Fruit fly (Drosophila melanogaster): Measurements from ENCODE around the gene CG17199.
A peak's percentile ranks its signal among the peaks of the same experiment; 100 is the strongest.

The CG17199 gene

dm6 chr3R:20209691-20210090, at the start of gene CG17199:
CG17199 (minus strand) TSS chr3R:20209791.
- TF ChIP-seq CG7045 (GFP tag; optimal IDR thresholded peaks at IDR 0.05): no peak
- TF ChIP-seq kay (GFP tag; ENCODE audit: borderline replicate concordance): no peak
- no peak for TF ChIP-seq CG12768 (GFP tag; optimal IDR thresholded peaks at IDR 0.05)
- no peak for TF ChIP-seq cnc (optimal IDR thresholded peaks at IDR 0.05)
- no peak for TF ChIP-seq CG7101 (tag; optimal IDR thresholded peaks at IDR 0.05)
- TF ChIP-seq CG1620 (GFP tag; optimal IDR thresholded peaks at IDR 0.05): no peak
- no peak for TF ChIP-seq toe (GFP tag; optimal IDR thresholded peaks at IDR 0.05)

DNA sequence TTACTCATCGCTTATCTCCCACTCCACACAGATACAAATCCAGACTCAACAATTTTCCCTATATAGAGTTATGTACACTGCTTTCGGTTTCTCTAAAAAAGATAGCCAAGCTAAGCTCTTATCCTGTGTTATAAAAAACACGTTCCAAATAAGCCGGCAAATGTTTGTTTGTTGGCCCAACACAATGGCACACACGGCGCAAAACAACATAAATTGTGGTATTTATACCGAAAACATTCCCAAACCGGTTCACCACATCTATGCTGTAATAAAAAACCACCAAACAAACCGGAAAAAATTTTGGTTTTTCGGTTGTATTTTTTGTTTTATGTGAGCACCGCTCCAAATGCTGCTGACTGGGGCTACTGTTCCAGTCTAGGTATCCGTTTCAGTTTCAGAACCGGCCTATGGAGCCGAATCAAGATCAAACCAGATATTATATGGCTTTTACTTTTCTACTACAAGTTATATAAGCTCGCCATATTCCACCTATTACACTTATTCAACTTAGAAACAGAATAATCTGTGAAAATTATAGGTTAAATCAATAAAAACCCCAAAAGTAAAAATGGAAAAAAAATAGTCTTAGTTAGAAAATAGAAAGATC, 49.3 kb upstream of the CG17199 start:
- TF ChIP-seq kay (GFP tag; ENCODE audit: borderline replicate concordance) (no peak), Clk (GFP tag; optimal IDR thresholded peaks at IDR 0.05) (no peak), Crg-1 (GFP tag; optimal IDR thresholded peaks at IDR 0.05) (no peak), CG12768 (GFP tag; optimal IDR thresholded peaks at IDR 0.05) (no peak), toe (GFP tag; optimal IDR thresholded peaks at IDR 0.05) (no peak)

DNA sequence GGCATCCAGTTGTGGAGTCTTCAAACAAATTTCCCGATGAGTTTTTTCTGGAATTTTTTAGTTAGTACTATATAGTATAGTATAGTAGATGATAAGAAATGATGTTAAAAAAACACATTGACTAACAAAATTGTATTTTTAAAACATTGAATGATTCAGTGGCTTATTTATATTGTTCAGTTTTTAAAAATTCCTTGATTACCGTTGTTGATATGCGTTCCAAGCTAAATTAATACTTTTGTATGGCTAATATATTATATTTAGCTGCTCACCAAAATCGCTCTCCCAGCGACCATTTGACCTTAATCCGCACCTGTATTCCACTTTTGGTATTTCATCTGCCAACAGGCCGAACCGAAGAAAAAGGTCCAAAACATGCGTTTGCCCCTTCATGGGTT, 48.3 kb upstream of the CG17199 start:
- TF ChIP-seq kay (GFP tag; ENCODE audit: borderline replicate concordance): peak; percentile 67
- TF ChIP-seq toe (GFP tag; optimal IDR thresholded peaks at IDR 0.05): no peak

- TF ChIP-seq cic (GFP tag; optimal IDR thresholded peaks at IDR 0.05) (peak; percentile 69), tj (GFP tag; optimal IDR thresholded peaks at IDR 0.05) (no peak), CG14711 (tag; optimal IDR thresholded peaks at IDR 0.05) (no peak)
Observed at dm6 chr3R:20257180-20257936, 47.8 kb upstream of the CG17199 start.

- TF ChIP-seq bab1 (GFP tag; optimal IDR thresholded peaks at IDR 0.05): no peak
- TF ChIP-seq Mnt (GFP tag; optimal IDR thresholded peaks at IDR 0.05): no peak
- no peak for TF ChIP-seq tj (GFP tag; optimal IDR thresholded peaks at IDR 0.05)
- TF ChIP-seq CG14711 (tag; optimal IDR thresholded peaks at IDR 0.05): no peak
- TF ChIP-seq CG11617 (GFP tag; optimal IDR thresholded peaks at IDR 0.05): no peak
- TF ChIP-seq Hr96 (GFP tag; optimal IDR thresholded peaks at IDR 0.05): no peak
- TF ChIP-seq kay (GFP tag; ENCODE audit: borderline replicate concordance): no peak
- no peak for TF ChIP-seq toe (GFP tag; optimal IDR thresholded peaks at IDR 0.05)
- no peak for TF ChIP-seq CG12768 (GFP tag; optimal IDR thresholded peaks at IDR 0.05)
- TF ChIP-seq CG33017 (tag; optimal IDR thresholded peaks at IDR 0.05): no peak
- TF ChIP-seq CG7101 (tag; optimal IDR thresholded peaks at IDR 0.05): no peak
- TF ChIP-seq cic (GFP tag; optimal IDR thresholded peaks at IDR 0.05): no peak
Observed at dm6 chr3R:20256278-20256979, 46.8 kb upstream of the CG17199 start.

DNA sequence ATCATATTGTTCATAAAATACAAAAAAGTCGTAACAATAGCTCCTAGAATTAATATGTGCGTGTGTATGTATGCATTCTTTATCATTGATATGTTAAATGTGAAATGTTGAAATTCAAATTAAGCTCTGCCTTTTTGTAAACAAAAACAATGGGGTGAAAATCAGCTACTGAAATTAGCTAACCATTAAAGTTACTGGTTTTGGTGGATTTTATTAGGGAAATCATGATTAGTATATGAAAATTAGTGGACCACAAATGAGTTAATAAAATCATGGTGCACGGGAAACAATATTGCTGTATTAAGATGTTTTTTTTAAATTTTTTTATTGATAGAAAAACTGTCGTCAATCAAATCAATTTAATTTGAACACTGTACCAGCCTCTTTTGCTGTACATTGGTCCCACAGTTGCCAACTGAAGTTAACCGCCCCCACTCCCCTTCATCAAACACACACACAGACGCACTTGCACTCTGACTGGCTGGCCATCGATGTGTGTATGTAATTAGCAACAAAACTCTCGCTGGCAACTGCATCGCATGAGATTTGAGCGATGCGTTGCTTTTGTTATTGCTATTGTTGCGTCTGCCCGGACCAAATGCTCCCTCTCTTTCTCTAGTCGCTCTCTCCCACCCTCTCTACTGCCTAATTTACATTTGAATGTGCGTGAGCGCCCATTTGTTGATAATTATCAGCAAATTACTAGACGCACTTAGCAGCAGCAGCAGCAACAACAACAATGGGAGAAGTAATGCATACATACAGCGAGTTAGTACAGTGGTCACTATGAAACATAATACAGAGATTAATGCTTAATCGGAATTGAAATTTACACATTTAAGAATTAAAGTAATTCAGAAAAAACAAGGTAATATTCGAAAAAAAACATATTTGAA, 44.9 kb upstream of the CG17199 start:
- TF ChIP-seq pad (GFP tag; optimal IDR thresholded peaks at IDR 0.05) (peak; percentile 10), kay (GFP tag; ENCODE audit: borderline replicate concordance) (peak; percentile 56), tj (GFP tag; optimal IDR thresholded peaks at IDR 0.05) (no peak), cic (GFP tag; optimal IDR thresholded peaks at IDR 0.05) (peak; percentile 2), bab1 (GFP tag; optimal IDR thresholded peaks at IDR 0.05) (no peak)

DNA sequence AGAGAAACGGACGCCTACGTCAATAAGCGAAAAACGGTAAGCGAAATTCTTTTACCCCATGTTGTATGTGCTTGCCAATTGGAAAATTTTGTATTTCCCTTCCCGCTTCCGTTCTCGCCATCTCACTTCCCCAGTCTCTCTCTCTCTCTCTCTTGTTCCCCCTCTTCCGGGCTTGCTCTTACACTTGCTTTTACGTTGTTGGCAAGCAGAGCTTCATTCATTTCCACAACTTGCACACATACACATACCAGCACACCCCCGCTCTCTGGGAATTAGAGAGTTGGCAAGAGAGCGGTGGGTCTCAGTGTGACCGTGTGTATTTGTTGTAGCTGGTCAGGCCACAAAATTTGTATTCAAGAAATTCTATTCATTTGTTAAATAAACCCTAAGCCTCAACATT, 44.2 kb upstream of the CG17199 start:
- TF ChIP-seq tj (GFP tag; optimal IDR thresholded peaks at IDR 0.05) (peak; percentile 3), CG11617 (GFP tag; optimal IDR thresholded peaks at IDR 0.05) (no peak), CG5204 (GFP tag; optimal IDR thresholded peaks at IDR 0.05) (no peak), cic (GFP tag; optimal IDR thresholded peaks at IDR 0.05) (peak; percentile 100), CG12768 (GFP tag; optimal IDR thresholded peaks at IDR 0.05) (no peak), pad (GFP tag; optimal IDR thresholded peaks at IDR 0.05) (peak; percentile 69), Mnt (GFP tag; optimal IDR thresholded peaks at IDR 0.05) (peak; percentile 35), CG7101 (tag; optimal IDR thresholded peaks at IDR 0.05) (peak; percentile 37), CG33017 (tag; optimal IDR thresholded peaks at IDR 0.05) (no peak)

All from whole organism, adult.